Worm (Caenorhabditis elegans) whole organism, mixed stage, embryonic: ENCODE results near the gene C35B1.5.
"Not testable (repeated sequence)": the region's sequence is repeated elsewhere in the genome, so short reads cannot be mapped to it uniquely, and the experiment has no call there.

ENCODE experiments used
- M03D4.4 ChIP-seq: sonication (generic microtip); optimal IDR thresholded peaks from 2 replicates; lab custom pipeline; 2017; ENCODE audit warnings: mild to moderate bottlenecking, missing genetic modification characterization, missing compliant biosample characterization
- bed-3 ChIP-seq: fragments of 200-800 bp; sonication (Bioruptor generic); optimal IDR thresholded peaks from 3 replicates; lab custom pipeline; 2018; ENCODE audit warnings: mild to moderate bottlenecking, missing genetic modification characterization, moderate library complexity, missing compliant biosample characterization
- ceh-39 ChIP-seq: fragments of 150-350 bp; optimal IDR thresholded peaks from 2 replicates; lab custom pipeline; 2014; ENCODE audit warnings: missing biosample characterization, missing genetic modification characterization
- ceh-43 ChIP-seq: fragments of 200-800 bp; sonication (Bioruptor generic); optimal IDR thresholded peaks from 2 replicates; lab custom pipeline; 2018; ENCODE audit warnings: mild to moderate bottlenecking, missing genetic modification characterization, moderate library complexity, missing compliant biosample characterization
- ceh-83 ChIP-seq: fragments of 200-800 bp; sonication (Bioruptor generic); optimal IDR thresholded peaks from 2 replicates; lab custom pipeline; 2018; ENCODE audit warnings: mild to moderate bottlenecking, missing genetic modification characterization, missing compliant biosample characterization
- cnd-1 ChIP-seq: fragments of 200-800 bp; sonication (Bioruptor generic); optimal IDR thresholded peaks from 2 replicates; lab custom pipeline; 2018; ENCODE audit warnings: mild to moderate bottlenecking, missing genetic modification characterization, missing compliant biosample characterization
- drap-1 ChIP-seq: fragments of 200-800 bp; sonication (Bioruptor generic); optimal IDR thresholded peaks from 3 replicates; lab custom pipeline; 2018; ENCODE audit warnings: mild to moderate bottlenecking, missing genetic modification characterization, missing compliant biosample characterization
- elt-1 ChIP-seq: sonication (generic microtip); optimal IDR thresholded peaks from 2 replicates; lab custom pipeline; 2017; ENCODE audit warnings: missing genetic modification characterization, mild to moderate bottlenecking, missing compliant biosample characterization, antibody characterized with exemption, moderate library complexity, borderline replicate concordance; ENCODE audit not compliant: insufficient read depth
- elt-3 ChIP-seq: fragments of 150-350 bp; optimal IDR thresholded peaks from 2 replicates; lab custom pipeline; 2014; ENCODE audit warnings: missing biosample characterization, missing genetic modification characterization
- ham-2 ChIP-seq: fragments of 200-800 bp; sonication (Bioruptor generic); optimal IDR thresholded peaks from 2 replicates; lab custom pipeline; 2018; ENCODE audit warnings: mild to moderate bottlenecking, missing genetic modification characterization, missing compliant biosample characterization
- hlh-1 ChIP-seq: fragments of 150-350 bp; optimal IDR thresholded peaks from 2 replicates; lab custom pipeline; 2014; ENCODE audit warnings: missing biosample characterization, missing genetic modification reagents, missing genetic modification characterization
- lin-13 ChIP-seq: fragments of 150-350 bp; optimal IDR thresholded peaks from 2 replicates; lab custom pipeline; 2014; ENCODE audit warnings: missing biosample characterization, missing genetic modification characterization
- lin-32 ChIP-seq: fragments of 200-800 bp; sonication (Bioruptor generic); optimal IDR thresholded peaks from 2 replicates; lab custom pipeline; 2018; ENCODE audit warnings: mild to moderate bottlenecking, missing genetic modification characterization, missing compliant biosample characterization
- lsy-2 ChIP-seq: fragments of 150-350 bp; optimal IDR thresholded peaks from 2 replicates; lab custom pipeline; 2014; ENCODE audit warnings: missing biosample characterization, missing genetic modification characterization
- mab-5 ChIP-seq: fragments of 150-350 bp; optimal IDR thresholded peaks from 2 replicates; lab custom pipeline; 2014; ENCODE audit warnings: missing biosample characterization, missing genetic modification characterization
- mep-1 ChIP-seq: fragments of 150-350 bp; optimal IDR thresholded peaks from 2 replicates; lab custom pipeline; 2017; ENCODE audit warnings: missing biosample characterization, missing genetic modification reagents, missing genetic modification characterization, inconsistent platforms
- mls-2 ChIP-seq: sonication (generic microtip); optimal IDR thresholded peaks from 2 replicates; lab custom pipeline; 2016; ENCODE audit warnings: mild to moderate bottlenecking, missing genetic modification characterization, moderate library complexity, missing compliant biosample characterization
- nhr-12 ChIP-seq: fragments of 150-350 bp; optimal IDR thresholded peaks from 2 replicates; lab custom pipeline; 2014; ENCODE audit warnings: missing biosample characterization, missing genetic modification characterization
- nhr-2 ChIP-seq: fragments of 150-350 bp; optimal IDR thresholded peaks from 2 replicates; lab custom pipeline; 2014; ENCODE audit warnings: missing biosample characterization, missing genetic modification characterization
- nhr-28 ChIP-seq: fragments of 150-350 bp; optimal IDR thresholded peaks from 2 replicates; lab custom pipeline; 2014; ENCODE audit warnings: missing biosample characterization, missing genetic modification characterization
- nhr-76 ChIP-seq: sonication (generic microtip); optimal IDR thresholded peaks from 2 replicates; lab custom pipeline; 2017; ENCODE audit warnings: missing biosample characterization, missing genetic modification characterization
- pha-4 ChIP-seq: fragments of 150-350 bp; optimal IDR thresholded peaks from 2 replicates; lab custom pipeline; 2018; ENCODE audit warnings: missing biosample characterization, missing genetic modification reagents, missing genetic modification characterization
- sem-2 ChIP-seq: fragments of 200-800 bp; sonication (Bioruptor generic); optimal IDR thresholded peaks from 2 replicates; lab custom pipeline; 2018; ENCODE audit warnings: mild to moderate bottlenecking, missing genetic modification characterization, missing compliant biosample characterization
- snpc-4 ChIP-seq: fragments of 150-350 bp; optimal IDR thresholded peaks from 2 replicates; lab custom pipeline; 2014; ENCODE audit warnings: missing biosample characterization, missing genetic modification characterization
- sptf-1 ChIP-seq: sonication (generic microtip); optimal IDR thresholded peaks from 2 replicates; lab custom pipeline; 2017; ENCODE audit warnings: mild to moderate bottlenecking, missing genetic modification characterization, moderate library complexity, missing compliant biosample characterization
- tbx-8 ChIP-seq: fragments of 200-800 bp; sonication (Bioruptor generic); optimal IDR thresholded peaks from 2 replicates; lab custom pipeline; 2018; ENCODE audit warnings: mild to moderate bottlenecking, missing genetic modification characterization, moderate library complexity, missing compliant biosample characterization
- unc-120 ChIP-seq: sonication (generic microtip); optimal IDR thresholded peaks from 2 replicates; lab custom pipeline; 2017; ENCODE audit warnings: missing genetic modification characterization, missing compliant biosample characterization; ENCODE audit not compliant: poor library complexity, severe bottlenecking
- unc-39 ChIP-seq: fragments of 150-350 bp; optimal IDR thresholded peaks from 2 replicates; lab custom pipeline; 2014; ENCODE audit warnings: missing biosample characterization, missing genetic modification characterization
- unc-62 ChIP-seq: fragments of 150-350 bp; optimal IDR thresholded peaks from 2 replicates; lab custom pipeline; 2014; ENCODE audit warnings: missing biosample characterization, missing genetic modification reagents, missing genetic modification characterization
- ztf-11 ChIP-seq: fragments of 150-350 bp; optimal IDR thresholded peaks from 2 replicates; lab custom pipeline; 2014; ENCODE audit warnings: missing biosample characterization, missing genetic modification characterization

C35B1.5 gene

ce11 chrIV:4084109-4084508, at the start of gene C35B1.5:
TSS of gene C35B1.5 (minus strand) at chrIV:4084209.
- TF ChIP-seq lin-13 (tag; lab: Kevin White, UChicago) = no peak
- TF ChIP-seq unc-62 = no peak
- no peak for TF ChIP-seq mab-5 (tag; lab: Kevin White, UChicago)
- no peak for TF ChIP-seq ham-2 (GFP tag; lab: Kevin White, UChicago)
- no peak for TF ChIP-seq mls-2 (tag; lab: Kevin White, UChicago)
- TF ChIP-seq nhr-2 (tag; lab: Kevin White, UChicago) = no peak
- no peak for TF ChIP-seq elt-3
- TF ChIP-seq, all 35 proteins: peak for 0

- TF ChIP-seq mab-5, ceh-39, nhr-2 (tag; lab: Kevin White, UChicago): not testable (repeated sequence)
- TF ChIP-seq, all 35 proteins: peak for 0; not testable (repeated sequence) for 35
Observed at ce11 chrIV:4125657-4126056, 41.6 kb upstream of the C35B1.5 start, which contains the start of gene F49F1.7. TSS of gene F49F1.7 (minus strand) at chrIV:4125757.

ce11 chrIV:4123083-4123482, 39.1 kb upstream of the C35B1.5 start, which contains the start of gene mul-1:
TSS of gene mul-1 (minus strand) at chrIV:4123166.
- TF ChIP-seq snpc-4 (tag; lab: Kevin White, UChicago) = no peak
- TF ChIP-seq hlh-1 (tag; lab: Kevin White, UChicago) = no peak
- no peak for TF ChIP-seq cnd-1 (tag; lab: Kevin White, UChicago)
- no peak for TF ChIP-seq nhr-28 (tag; lab: Kevin White, UChicago)
- no peak for TF ChIP-seq bed-3 (GFP tag; lab: Kevin White, UChicago)
- no peak for TF ChIP-seq drap-1 (GFP tag; lab: Kevin White, UChicago)
- no peak for TF ChIP-seq M03D4.4 (tag; lab: Kevin White, UChicago)
- no peak for TF ChIP-seq ztf-11 (tag; lab: Kevin White, UChicago)
- TF ChIP-seq pha-4 = no peak

- TF ChIP-seq unc-39 (tag; lab: Kevin White, UChicago) (no peak), ceh-83 (GFP tag; lab: Kevin White, UChicago) (no peak), ham-2 (GFP tag; lab: Kevin White, UChicago) (no peak), nhr-2 (tag; lab: Kevin White, UChicago) (no peak), nhr-28 (tag; lab: Kevin White, UChicago) (no peak), bed-3 (GFP tag; lab: Kevin White, UChicago) (no peak)
- TF ChIP-seq, all 35 proteins: peak for 0
Observed at ce11 chrIV:4121055-4121454, 37.0 kb upstream of the C35B1.5 start.

- TF ChIP-seq sptf-1 (no peak), pha-4 (no peak), sem-2 (no peak), nhr-76 (tag; lab: Kevin White, UChicago) (no peak), mep-1 (tag; lab: Kevin White, UChicago) (no peak), ham-2 (GFP tag; lab: Kevin White, UChicago) (no peak), mls-2 (tag; lab: Kevin White, UChicago) (no peak), lsy-2 (tag; lab: Kevin White, UChicago) (no peak), M03D4.4 (tag; lab: Kevin White, UChicago) (no peak), elt-1 (tag; lab: Kevin White, UChicago) (no peak), lin-32 (GFP tag; lab: Kevin White, UChicago) (no peak), nhr-28 (tag; lab: Kevin White, UChicago) (no peak), snpc-4 (tag; lab: Kevin White, UChicago) (no peak), cnd-1 (tag; lab: Kevin White, UChicago) (no peak), elt-3 (no peak)
Observed at ce11 chrIV:4120263-4120662, 36.3 kb upstream of the C35B1.5 start, which contains the start of gene F49F1.5. TSS of gene F49F1.5 (minus strand) at chrIV:4120415.

- TF ChIP-seq elt-1 (tag; lab: Kevin White, UChicago) (no peak), ztf-11 (tag; lab: Kevin White, UChicago) (no peak), unc-62 (no peak), ceh-43 (GFP tag; lab: Kevin White, UChicago) (no peak), lin-32 (GFP tag; lab: Kevin White, UChicago) (no peak), tbx-8 (GFP tag; lab: Kevin White, UChicago) (no peak), unc-120 (tag; lab: Kevin White, UChicago) (no peak), bed-3 (GFP tag; lab: Kevin White, UChicago) (no peak), cnd-1 (tag; lab: Kevin White, UChicago) (no peak), M03D4.4 (tag; lab: Kevin White, UChicago) (no peak), nhr-2 (tag; lab: Kevin White, UChicago) (no peak), nhr-12 (no peak), nhr-28 (tag; lab: Kevin White, UChicago) (no peak), elt-3 (no peak)
- TF ChIP-seq, all 35 proteins: peak for 0
Observed at ce11 chrIV:4117432-4117831, 33.4 kb upstream of the C35B1.5 start, which contains the start of gene drd-50. TSS of gene drd-50 (plus strand) at chrIV:4117732.
